Worm (Caenorhabditis elegans) whole organism, late embryonic: Measurements from ENCODE around the gene unc-18.

Experiments
- F13H6.1 ChIP-seq: sonication (generic microtip); optimal IDR thresholded peaks from 2 replicates; lab custom pipeline; 2016; ENCODE audit warnings: missing genetic modification characterization, missing compliant biosample characterization
- K02D7.2 ChIP-seq: sonication (generic microtip); optimal IDR thresholded peaks from 2 replicates; lab custom pipeline; 2017; ENCODE audit warnings: mild to moderate bottlenecking, missing genetic modification characterization, missing compliant biosample characterization
- ahr-1 ChIP-seq: sonication (generic microtip); optimal IDR thresholded peaks from 2 replicates; lab custom pipeline; 2016; ENCODE audit warnings: missing genetic modification characterization, missing compliant biosample characterization
- ama-1 ChIP-seq: fragments of 150-350 bp; optimal IDR thresholded peaks from 2 replicates; lab custom pipeline; 2014
- ceh-19 ChIP-seq: fragments of 200-800 bp; sonication (Bioruptor generic); optimal IDR thresholded peaks from 2 replicates; lab custom pipeline; 2018; ENCODE audit warnings: mild to moderate bottlenecking, missing genetic modification characterization, missing compliant biosample characterization
- ceh-2 ChIP-seq: sonication (generic microtip); optimal IDR thresholded peaks from 2 replicates; lab custom pipeline; 2016; ENCODE audit warnings: missing genotype, missing genetic modification characterization, missing compliant biosample characterization
- ceh-24 ChIP-seq: sonication (generic microtip); optimal IDR thresholded peaks from 2 replicates; lab custom pipeline; 2016; ENCODE audit warnings: mild to moderate bottlenecking, missing genetic modification characterization, missing compliant biosample characterization
- ceh-34 ChIP-seq: sonication (generic microtip); optimal IDR thresholded peaks from 2 replicates; lab custom pipeline; 2016; ENCODE audit warnings: mild to moderate bottlenecking, missing genetic modification characterization, missing compliant biosample characterization
- ceh-45 ChIP-seq: fragments of 200-800 bp; sonication (Bioruptor generic); IDR thresholded peaks from 2 replicates; pipeline ENCODE4 v1.3.6; 2022; ENCODE audit warnings: missing genetic modification reagents, missing genetic modification characterization, missing compliant biosample characterization
- ceh-6 ChIP-seq: fragments of 200-800 bp; sonication (Bioruptor generic); optimal IDR thresholded peaks from 2 replicates; lab custom pipeline; 2018; ENCODE audit warnings: mild to moderate bottlenecking, missing genetic modification characterization, missing compliant biosample characterization
- ceh-9 ChIP-seq: sonication (generic microtip); optimal IDR thresholded peaks from 2 replicates; lab custom pipeline; 2016; ENCODE audit warnings: mild to moderate bottlenecking, missing genetic modification characterization, inconsistent platforms, missing compliant biosample characterization
- dve-1 ChIP-seq: sonication (generic microtip); optimal IDR thresholded peaks from 2 replicates; lab custom pipeline; 2017; ENCODE audit warnings: antibody characterized with exemption, mild to moderate bottlenecking, missing genetic modification characterization, missing compliant biosample characterization
- elt-2 ChIP-seq: sonication (generic microtip); optimal IDR thresholded peaks from 2 replicates; lab custom pipeline; 2016; ENCODE audit warnings: missing genetic modification reagents, missing genetic modification characterization, missing compliant biosample characterization
- elt-4 ChIP-seq: sonication (generic microtip); optimal IDR thresholded peaks from 2 replicates; lab custom pipeline; 2016; ENCODE audit warnings: missing genetic modification characterization, missing compliant biosample characterization
- fax-1 ChIP-seq: sonication (generic microtip); optimal IDR thresholded peaks from 2 replicates; lab custom pipeline; 2016; ENCODE audit warnings: missing genotype, missing genetic modification characterization, missing compliant biosample characterization
- hlh-15 ChIP-seq: sonication (generic microtip); optimal IDR thresholded peaks from 2 replicates; lab custom pipeline; 2016; ENCODE audit warnings: missing genetic modification characterization, missing compliant biosample characterization
- hlh-6 ChIP-seq: sonication (generic microtip); optimal IDR thresholded peaks from 2 replicates; lab custom pipeline; 2016; ENCODE audit warnings: missing genotype, missing genetic modification characterization, missing compliant biosample characterization
- hlh-8 ChIP-seq: sonication (generic microtip); optimal IDR thresholded peaks from 2 replicates; lab custom pipeline; 2016; ENCODE audit warnings: missing genotype, missing genetic modification characterization, missing compliant biosample characterization
- mec-3 ChIP-seq: sonication (generic microtip); optimal IDR thresholded peaks from 2 replicates; lab custom pipeline; 2016; ENCODE audit warnings: borderline replicate concordance, missing genetic modification characterization, missing compliant biosample characterization
- nfya-1 ChIP-seq: sonication (generic microtip); optimal IDR thresholded peaks from 2 replicates; lab custom pipeline; 2017; ENCODE audit warnings: missing genetic modification characterization, mild to moderate bottlenecking, missing compliant biosample characterization, antibody characterized with exemption, moderate library complexity
- nhr-11 ChIP-seq: fragments of 150-350 bp; optimal IDR thresholded peaks from 2 replicates; lab custom pipeline; 2014; ENCODE audit warnings: missing biosample characterization, missing genetic modification characterization
- odd-2 ChIP-seq: sonication (generic microtip); optimal IDR thresholded peaks from 2 replicates; lab custom pipeline; 2017; ENCODE audit warnings: antibody characterized with exemption, mild to moderate bottlenecking, missing genetic modification characterization, missing compliant biosample characterization
- pag-3 ChIP-seq: sonication (generic microtip); optimal IDR thresholded peaks from 2 replicates; lab custom pipeline; 2016; ENCODE audit warnings: missing compliant biosample characterization, missing genetic modification characterization, borderline replicate concordance
- pax-1 ChIP-seq: fragments of 150-350 bp; optimal IDR thresholded peaks from 2 replicates; lab custom pipeline; 2014; ENCODE audit warnings: missing biosample characterization, missing genetic modification characterization
- ref-2 ChIP-seq: sonication (generic microtip); optimal IDR thresholded peaks from 2 replicates; lab custom pipeline; 2016; ENCODE audit warnings: missing genetic modification characterization, missing compliant biosample characterization
- rnt-1 ChIP-seq: sonication (generic microtip); optimal IDR thresholded peaks from 2 replicates; lab custom pipeline; 2016; ENCODE audit warnings: missing genetic modification characterization, missing compliant biosample characterization
- sox-2 ChIP-seq: fragments of 200-800 bp; sonication (Bioruptor generic); IDR thresholded peaks from 2 replicates; pipeline ENCODE4 v1.3.6; 2022; ENCODE audit warnings: missing genetic modification reagents, missing genetic modification characterization, missing compliant biosample characterization
- tbx-7 ChIP-seq: sonication (generic microtip); optimal IDR thresholded peaks from 2 replicates; lab custom pipeline; 2016; ENCODE audit warnings: missing genotype, missing genetic modification characterization, missing compliant biosample characterization
- unc-3 ChIP-seq, 2 experiments: fragments of 200-800 bp in 1 of 2; sonication (Bioruptor generic) in 1 of 2; sonication (generic microtip) in 1 of 2; conservative IDR thresholded peaks in 1 of 2; optimal IDR thresholded peaks in 1 of 2; 2 replicates each; pipeline versions ENCODE4 v1.3.6 to Lab custom; 2016 to 2022; ENCODE audit warnings: missing compliant biosample characterization in 2 of 2, missing genetic modification characterization in 2 of 2, missing genetic modification reagents in 1 of 2
- unc-42 ChIP-seq: sonication (generic microtip); optimal IDR thresholded peaks from 2 replicates; lab custom pipeline; 2016; ENCODE audit warnings: missing genotype, missing genetic modification characterization, missing compliant biosample characterization
- unc-86 ChIP-seq: sonication (generic microtip); optimal IDR thresholded peaks from 2 replicates; lab custom pipeline; 2016; ENCODE audit warnings: missing genetic modification characterization, missing compliant biosample characterization

The unc-18 gene

ce11 chrX:7665401-7665800 is 17.3 kb upstream of the unc-18 start:
- TF ChIP-seq ceh-19 (no peak), nfya-1 (tag; lab: Kevin White, UChicago) (no peak), K02D7.2 (tag; lab: Kevin White, UChicago) (no peak), ceh-45 (GFP tag; lab: Robert Waterston, UW) (no peak), F13H6.1 (tag; lab: Kevin White, UChicago) (no peak), hlh-6 (tag; lab: Kevin White, UChicago) (no peak), ama-1 (no peak), pag-3 (tag; lab: Kevin White, UChicago) (no peak), hlh-15 (no peak), ceh-9 (no peak), unc-86 (tag; lab: Kevin White, UChicago) (no peak), ceh-34 (no peak), nhr-11 (tag; lab: Kevin White, UChicago) (no peak), hlh-8 (tag; lab: Kevin White, UChicago) (no peak)

ce11 chrX:7667394-7668089 is 15.2 kb upstream of the unc-18 start, which contains the start of gene F27D9.13:
Gene F27D9.13, minus strand, starts transcription at chrX:7667444.
- TF ChIP-seq pax-1 (tag; lab: Kevin White, UChicago): no peak
- no peak for TF ChIP-seq elt-2 (tag; lab: Kevin White, UChicago)
- no peak for TF ChIP-seq elt-4 (tag; lab: Kevin White, UChicago)
- TF ChIP-seq hlh-8 (tag; lab: Kevin White, UChicago): no peak
- TF ChIP-seq fax-1 (tag; lab: Kevin White, UChicago): no peak

ce11 chrX:7670655-7671054 is 12.0 kb upstream of the unc-18 start, which contains the start of gene F27D9.7:
Gene F27D9.7, minus strand, starts transcription at chrX:7670755.
- no peak for TF ChIP-seq unc-3 (GFP tag; conservative IDR thresholded peaks at IDR 0.05; lab: Robert Waterston, UW)
- no peak for TF ChIP-seq unc-3 (tag; optimal IDR thresholded peaks at IDR 0.05; lab: Kevin White, UChicago)
- no peak for TF ChIP-seq dve-1 (tag; lab: Kevin White, UChicago)
- no peak for TF ChIP-seq ceh-6 (GFP tag; lab: Kevin White, UChicago)
- no peak for TF ChIP-seq ref-2 (tag; lab: Kevin White, UChicago)
- no peak for TF ChIP-seq ceh-24 (tag; lab: Kevin White, UChicago)
- no peak for TF ChIP-seq ahr-1 (tag; lab: Kevin White, UChicago)

ce11 chrX:7672693-7673092 is 10.0 kb upstream of the unc-18 start, which contains the start of gene F27D9.2:
Gene F27D9.2, plus strand, starts transcription at chrX:7672993.
- TF ChIP-seq ceh-2 (tag; lab: Kevin White, UChicago) (no peak), pag-3 (tag; lab: Kevin White, UChicago) (no peak), ceh-6 (GFP tag; lab: Kevin White, UChicago) (no peak)

ce11 chrX:7674871-7675270 is 7.8 kb upstream of the unc-18 start:
- no peak for TF ChIP-seq tbx-7 (tag; lab: Kevin White, UChicago)
- no peak for TF ChIP-seq hlh-6 (tag; lab: Kevin White, UChicago)
- TF ChIP-seq mec-3 (tag; lab: Kevin White, UChicago): no peak
- TF ChIP-seq unc-3 (GFP tag; conservative IDR thresholded peaks at IDR 0.05; lab: Robert Waterston, UW): no peak
- no peak for TF ChIP-seq unc-3 (tag; optimal IDR thresholded peaks at IDR 0.05; lab: Kevin White, UChicago)
- TF ChIP-seq rnt-1: no peak
- TF ChIP-seq odd-2 (tag; lab: Kevin White, UChicago): no peak
- no peak for TF ChIP-seq sox-2 (GFP tag; lab: Robert Waterston, UW)
- TF ChIP-seq unc-42 (tag; lab: Kevin White, UChicago): no peak
